Worm (Caenorhabditis elegans) whole organism, early embryonic: ENCODE data around the gene T08G5.15.
"Not testable (repeated sequence)": the region's sequence is repeated elsewhere in the genome, so short reads cannot be mapped to it uniquely, and the experiment has no call there.

Experiments
- F13C5.2 ChIP-seq: sonication (generic microtip); optimal IDR thresholded peaks from 2 replicates; lab custom pipeline; 2017; ENCODE audit warnings: mild to moderate bottlenecking, missing genetic modification characterization, inconsistent platforms, missing compliant biosample characterization
- tra-4 ChIP-seq: sonication (generic microtip); optimal IDR thresholded peaks from 2 replicates; lab custom pipeline; 2017; ENCODE audit warnings: missing genetic modification characterization, missing compliant biosample characterization

DNA sequence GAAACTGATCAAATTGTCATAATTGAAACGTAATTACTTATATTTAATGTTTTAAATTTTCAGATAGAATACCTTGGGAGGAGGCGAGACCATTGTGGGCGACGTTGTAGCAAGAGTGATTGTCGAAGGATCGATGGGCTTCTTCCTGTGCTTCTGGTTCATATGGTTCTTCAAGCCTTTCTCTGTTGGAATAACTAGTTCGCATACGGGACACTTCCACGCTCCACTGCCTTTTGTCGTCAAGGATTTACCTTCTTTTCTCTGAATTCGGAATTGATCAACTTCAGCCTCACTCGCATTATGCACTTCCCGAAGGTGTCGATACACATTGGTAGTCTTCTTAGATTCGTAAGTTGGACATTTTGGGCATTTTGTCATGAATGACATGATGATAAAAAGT, 26.3 kb upstream of the T08G5.15 start, which contains the start of gene F58D12.1:
- not testable (repeated sequence) for TF ChIP-seq tra-4, F13C5.2 (tag; lab: Kevin White, UChicago)
